Fruit fly (Drosophila melanogaster): ENCODE data around the gene CG13950.
A peak's percentile ranks its signal among the peaks of the same experiment; 100 is the strongest.

The CG13950 gene

dm6 chr2L:867899-868605, 8.1 kb downstream of the CG13950 start, which contains the start of gene aru (continued):
- TF ChIP-seq Mes4 (GFP tag; optimal IDR thresholded peaks at IDR 0.05) (no peak), Scr (GFP tag; IDR thresholded peaks at IDR 0.05; ENCODE audit: partially characterized antibody) (peak; percentile 25; the same call in 1 of the 2 replicates), Atf6 (GFP tag; IDR thresholded peaks at IDR 0.05) (peak; percentile 75), p53 (GFP tag; optimal IDR thresholded peaks at IDR 0.05) (no peak), CG15514 (GFP tag; optimal IDR thresholded peaks at IDR 0.05) (peak; percentile 21), bcd (GFP tag; optimal IDR thresholded peaks at IDR 0.05) (no peak), HLH54F (GFP tag; optimal IDR thresholded peaks at IDR 0.05) (no peak), sens-2 (GFP tag; IDR thresholded peaks at IDR 0.05) (peak; percentile 19; the same call in 1 of the 2 replicates), CG10147 (GFP tag; optimal IDR thresholded peaks at IDR 0.05) (no peak), psq (GFP tag; optimal IDR thresholded peaks at IDR 0.05) (peak; percentile 2), kay (GFP tag; optimal IDR thresholded peaks at IDR 0.05) (no peak), run (tag; optimal IDR thresholded peaks at IDR 0.05) (no peak), Rfx (GFP tag; IDR thresholded peaks at IDR 0.05) (peak; percentile 29; the same call in 1 of the 2 replicates), CG10267 (tag; optimal IDR thresholded peaks at IDR 0.05) (peak; percentile 39), ro (GFP tag; IDR thresholded peaks at IDR 0.05) (no peak), CG9817 (tag; optimal IDR thresholded peaks at IDR 0.05) (no peak), CG9727 (GFP tag; optimal IDR thresholded peaks at IDR 0.05) (peak; percentile 14), CG13296 (GFP tag; optimal IDR thresholded peaks at IDR 0.05) (peak; percentile 65), Fer2 (tag; optimal IDR thresholded peaks at IDR 0.05) (no peak), Hand (GFP tag; optimal IDR thresholded peaks at IDR 0.05) (peak; percentile 9), bowl (GFP tag; IDR thresholded peaks at IDR 0.05) (no peak), HLH4C (GFP tag; IDR thresholded peaks at IDR 0.05; ENCODE audit: partially characterized antibody) (peak; percentile 21; the same call in 1 of the 3 replicates), CG12942 (GFP tag; optimal IDR thresholded peaks at IDR 0.05) (no peak), CG33557 (GFP tag; optimal IDR thresholded peaks at IDR 0.05) (no peak), en (GFP tag; optimal IDR thresholded peaks at IDR 0.05) (no peak), slbo (GFP tag; IDR thresholded peaks at IDR 0.05) (no peak), hb (GFP tag; IDR thresholded peaks at IDR 0.05; ENCODE audit: partially characterized antibody) (no peak), D19A (tag; optimal IDR thresholded peaks at IDR 0.05) (peak; percentile 29), bigmax (GFP tag; optimal IDR thresholded peaks at IDR 0.05) (no peak), nom (GFP tag; optimal IDR thresholded peaks at IDR 0.05) (peak; percentile 64), Trl (optimal IDR thresholded peaks at IDR 0.05) (peak; percentile 76 to 82), Trl (GFP tag; optimal IDR thresholded peaks at IDR 0.05) (no peak), CG17912 (GFP tag; optimal IDR thresholded peaks at IDR 0.05) (no peak), Stat92E (GFP tag; optimal IDR thresholded peaks at IDR 0.05) (no peak), Dad (GFP tag; optimal IDR thresholded peaks at IDR 0.05) (no peak), CG15601 (tag; optimal IDR thresholded peaks at IDR 0.05) (peak; percentile 22), fd64A (GFP tag; optimal IDR thresholded peaks at IDR 0.05) (no peak), danr (GFP tag; IDR thresholded peaks at IDR 0.05) (no peak), kni (GFP tag; optimal IDR thresholded peaks at IDR 0.05) (no peak), CG18011 (GFP tag; optimal IDR thresholded peaks at IDR 0.05) (no peak), trh (GFP tag; optimal IDR thresholded peaks at IDR 0.05) (no peak), HLH3B (GFP tag; IDR thresholded peaks at IDR 0.05) (no peak), CG2129 (GFP tag; IDR thresholded peaks at IDR 0.05; ENCODE audit: partially characterized antibody) (no peak), CG18476 (GFP tag; optimal IDR thresholded peaks at IDR 0.05) (no peak), CG1792 (GFP tag; optimal IDR thresholded peaks at IDR 0.05) (no peak), Spps (tag; optimal IDR thresholded peaks at IDR 0.05) (no peak), knrl (GFP tag; IDR thresholded peaks at IDR 0.05; ENCODE audit: partially characterized antibody) (no peak), Ada2b (GFP tag; IDR thresholded peaks at IDR 0.05) (peak; percentile 32; the same call in 1 of the 2 replicates), CG12219 (GFP tag; optimal IDR thresholded peaks at IDR 0.05) (peak; percentile 32)

Measured in whole organism, embryonic.